Fruit fly (Drosophila melanogaster): ENCODE results near the gene CG15864.

The CG15864 gene

DNA sequence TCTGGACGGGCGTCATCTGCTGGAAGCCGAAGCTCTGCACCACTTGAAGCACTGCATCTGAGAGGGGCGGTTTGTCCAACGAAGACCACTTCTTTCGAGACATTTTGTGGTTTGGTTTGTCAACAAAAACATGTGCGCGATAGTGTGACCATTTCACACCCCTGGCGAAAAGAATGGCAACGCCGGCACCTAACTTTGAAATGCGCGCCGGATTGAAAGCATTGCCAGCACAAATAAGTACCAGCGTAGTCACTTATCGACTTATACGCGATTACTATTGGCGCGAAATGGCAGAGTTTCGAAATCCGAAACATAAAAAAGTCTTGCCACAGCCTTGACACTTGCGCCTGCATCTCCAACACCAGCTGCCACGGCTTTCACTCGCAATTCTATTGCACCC lies 21.5 kb downstream of the CG15864 start, which contains the start of gene CG9630:
Gene CG9630, minus strand, starts transcription at position 157 of the 400 bp plus-strand sequence.
- peak; percentile 38 to 55 for TF ChIP-seq CTCF (optimal IDR thresholded peaks at IDR 0.05)
- no peak for TF ChIP-seq CG8478 (optimal IDR thresholded peaks at IDR 0.05)

DNA sequence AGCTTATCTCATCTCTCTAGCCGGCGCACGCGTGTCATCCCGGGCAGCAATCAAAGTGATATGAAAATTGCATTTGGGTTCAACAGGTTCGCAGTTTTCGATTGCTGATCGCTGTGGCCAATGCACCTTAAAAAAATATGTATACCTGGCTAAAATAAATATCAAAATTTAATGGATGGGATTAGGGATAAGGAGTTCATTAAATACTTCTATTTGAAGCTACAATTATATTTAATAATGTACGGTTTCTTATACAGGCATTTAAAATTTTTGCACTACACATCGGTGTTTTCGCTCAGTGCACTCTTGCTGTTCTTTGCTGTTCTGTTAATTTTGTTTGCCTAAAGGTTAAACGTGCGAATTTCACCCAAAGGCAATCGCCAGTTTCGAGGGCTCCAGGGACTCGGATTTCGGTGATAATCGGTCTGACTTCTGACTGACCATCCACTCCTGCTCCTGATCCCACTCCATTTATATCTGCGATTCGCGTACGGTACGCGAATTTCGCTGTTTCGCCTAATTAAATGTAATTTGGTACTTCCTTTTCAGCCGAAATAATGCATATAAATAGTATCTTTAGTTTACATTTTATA lies 24.4 kb downstream of the CG15864 start:
- TF ChIP-seq CTCF (optimal IDR thresholded peaks at IDR 0.05) = no peak
- no peak for TF ChIP-seq CG8478 (optimal IDR thresholded peaks at IDR 0.05)

DNA sequence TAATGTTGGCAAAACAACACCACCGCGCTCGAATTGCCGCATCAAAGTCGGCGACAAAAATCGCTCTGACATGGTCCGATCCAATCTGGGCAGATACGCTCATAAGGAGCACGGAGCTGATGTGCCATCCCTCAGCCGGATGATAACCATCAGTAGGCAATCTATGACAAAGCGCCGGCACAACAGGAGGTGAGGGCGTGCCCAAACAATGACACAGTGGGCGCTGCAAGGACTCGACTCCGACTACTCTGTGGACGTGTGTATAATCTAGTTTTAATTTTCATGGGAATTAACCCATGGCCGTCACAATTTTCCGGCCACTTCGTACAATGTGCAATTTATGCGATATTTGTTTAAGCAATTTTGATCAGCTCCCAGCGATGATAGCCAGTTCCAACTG lies 26.8 kb downstream of the CG15864 start:
- TF ChIP-seq CG8478 (optimal IDR thresholded peaks at IDR 0.05) (no peak), CTCF (optimal IDR thresholded peaks at IDR 0.05) (no peak)

DNA sequence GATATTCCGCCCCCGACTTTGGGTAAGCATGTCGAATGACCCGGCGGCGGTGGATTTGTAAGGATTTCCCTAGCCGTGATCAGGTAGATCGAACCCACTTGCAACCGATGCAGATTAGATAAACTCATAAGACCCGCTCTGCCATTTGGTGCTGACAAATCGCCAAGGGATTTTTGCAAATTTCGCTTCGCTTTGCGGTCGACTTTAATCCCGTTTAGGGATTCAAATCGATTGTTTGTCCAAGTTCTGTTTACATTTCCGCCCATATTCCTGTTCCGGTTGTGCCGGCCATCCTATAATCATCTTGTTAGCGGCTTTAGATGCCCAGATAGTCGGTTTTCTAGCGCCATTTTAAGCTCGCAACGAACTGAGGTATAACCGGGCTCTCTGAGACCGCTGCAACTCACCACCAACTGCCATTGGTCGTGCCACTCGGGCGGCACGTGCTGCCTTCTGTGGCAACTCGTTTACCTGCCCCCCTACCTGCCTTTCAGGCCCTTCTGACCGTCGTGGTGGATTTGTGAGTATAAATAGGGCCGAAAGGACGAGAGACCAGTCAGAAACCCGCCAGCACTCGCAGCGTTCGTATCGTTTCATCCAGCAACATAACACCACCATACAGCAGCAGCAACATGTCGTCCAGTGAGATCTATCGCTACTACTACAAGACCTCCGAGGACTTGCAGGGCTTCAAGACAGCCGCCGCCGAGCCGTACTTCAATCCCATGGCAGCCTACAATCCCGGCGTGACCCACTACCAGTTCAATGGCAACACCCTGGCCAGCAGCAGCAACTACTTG lies 29.5 kb downstream of the CG15864 start, which contains the start of gene ato:
Gene ato, plus strand, starts transcription at position 559 of the 800 bp plus-strand sequence.
- TF ChIP-seq CG8478 (optimal IDR thresholded peaks at IDR 0.05) (no peak), CTCF (optimal IDR thresholded peaks at IDR 0.05) (no peak)

DNA sequence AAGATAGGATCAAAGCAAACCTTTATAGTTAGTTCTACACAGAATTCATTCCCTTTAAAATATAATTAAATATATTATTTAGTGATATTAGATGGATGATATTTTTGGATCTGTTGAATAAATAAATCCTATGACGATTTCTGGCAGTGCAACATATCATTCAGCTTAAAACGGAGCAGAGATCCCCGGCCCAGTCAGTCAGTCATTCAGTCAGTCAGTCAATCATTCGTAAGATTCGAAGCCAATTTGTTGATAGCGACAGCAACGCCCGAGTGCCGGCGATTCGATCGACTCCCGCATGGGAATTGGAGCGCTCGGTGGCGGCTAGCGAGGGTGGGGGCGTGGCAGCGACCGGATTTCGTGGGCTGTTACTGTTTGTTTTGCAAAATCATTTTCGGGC lies 31.7 kb downstream of the CG15864 start:
- TF ChIP-seq CTCF (optimal IDR thresholded peaks at IDR 0.05) (no peak), CG8478 (optimal IDR thresholded peaks at IDR 0.05) (no peak)

DNA sequence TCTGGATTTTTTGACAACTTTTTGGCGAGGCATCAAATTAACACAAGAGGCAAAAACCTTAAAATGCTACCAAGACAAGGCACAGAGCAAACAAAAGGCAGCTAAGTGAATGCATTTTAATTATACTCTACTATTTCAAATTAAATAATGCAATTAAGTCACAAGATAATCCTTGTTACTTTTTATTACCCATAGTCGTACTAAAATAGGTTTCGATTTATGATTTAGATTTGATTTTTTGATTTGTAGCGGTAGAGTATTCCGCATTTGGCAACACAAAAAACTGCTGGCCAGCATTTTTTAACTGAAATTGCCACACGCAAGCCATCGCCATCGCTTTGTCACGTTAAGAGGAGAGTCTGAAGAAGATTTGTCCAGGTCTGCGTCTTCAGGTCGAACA lies 34.5 kb downstream of the CG15864 start:
- TF ChIP-seq CTCF (optimal IDR thresholded peaks at IDR 0.05) (no peak), CG8478 (optimal IDR thresholded peaks at IDR 0.05) (no peak)

DNA sequence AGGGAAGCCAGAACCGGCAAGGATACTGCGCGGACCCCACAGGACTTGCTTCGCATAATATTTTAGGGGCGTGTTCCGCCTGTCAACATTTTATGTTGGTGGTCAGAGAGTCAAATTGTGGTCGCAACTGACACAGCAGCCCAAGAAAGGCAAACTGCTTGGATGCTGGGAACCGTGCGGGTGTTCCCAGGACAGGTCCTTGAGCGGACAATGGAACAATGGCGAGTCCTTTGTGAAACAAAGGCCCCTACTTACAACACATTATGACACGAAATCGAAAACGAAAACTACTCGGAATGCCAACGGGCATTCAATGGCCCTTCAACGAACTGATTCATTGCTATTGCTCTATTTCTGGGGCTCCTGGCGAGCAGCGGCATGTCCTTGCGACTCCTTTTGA lies 36.0 kb downstream of the CG15864 start:
- TF ChIP-seq CTCF (optimal IDR thresholded peaks at IDR 0.05) (no peak), CG8478 (optimal IDR thresholded peaks at IDR 0.05) (no peak)

DNA sequence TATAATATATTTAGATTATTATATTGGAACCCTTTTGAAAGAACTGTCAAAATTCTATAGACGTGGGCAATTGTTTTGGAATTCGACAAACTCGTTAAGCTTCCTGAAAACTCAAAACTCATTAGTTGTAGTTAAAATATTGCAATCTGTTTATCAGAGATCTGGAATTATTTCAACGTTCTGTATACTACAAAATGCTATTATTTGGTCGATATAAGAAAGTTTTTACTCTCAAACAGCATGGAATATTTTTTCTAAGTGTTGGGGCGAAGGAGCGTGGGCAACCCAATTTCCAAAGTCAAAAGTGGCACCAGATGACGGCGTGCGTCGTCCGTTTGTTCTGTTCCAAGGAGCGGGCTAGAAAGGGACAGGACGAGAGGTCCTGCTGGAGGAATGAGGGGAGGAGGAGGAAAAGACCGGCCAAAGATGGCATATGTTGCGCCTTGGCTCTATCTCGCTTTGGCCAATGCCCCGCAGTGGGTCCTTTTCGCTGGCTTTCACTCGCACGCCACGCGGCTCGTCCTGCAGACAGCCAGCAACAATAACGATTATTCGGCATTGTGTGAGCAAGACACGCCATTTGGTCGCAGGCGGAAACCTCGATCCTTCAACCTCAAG lies 37.6 kb downstream of the CG15864 start:
- no peak for TF ChIP-seq CG8478 (optimal IDR thresholded peaks at IDR 0.05)
- TF ChIP-seq CTCF (optimal IDR thresholded peaks at IDR 0.05) = no peak

DNA sequence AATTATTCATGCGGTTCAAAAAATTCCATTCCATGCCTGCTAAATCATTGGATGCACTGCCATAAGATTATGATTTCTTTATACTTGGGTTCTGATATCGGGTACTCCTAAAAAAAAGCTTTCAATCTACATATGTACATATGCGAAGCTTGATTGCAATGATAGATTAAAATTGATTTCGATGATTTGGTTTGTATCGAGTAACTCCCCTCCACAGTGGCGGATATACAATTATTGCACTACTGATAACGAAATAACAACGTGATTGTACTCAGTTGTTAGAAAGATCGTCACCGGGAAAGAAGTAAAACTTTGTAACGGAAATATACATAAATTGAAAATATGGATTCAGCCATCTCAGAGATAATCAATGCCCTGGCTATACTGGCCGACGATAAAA lies 39.5 kb downstream of the CG15864 start, which contains the start of gene Nazo:
Gene Nazo, plus strand, starts transcription at position 180 of the 400 bp plus-strand sequence.
- TF ChIP-seq CG8478 (optimal IDR thresholded peaks at IDR 0.05) (no peak), CTCF (optimal IDR thresholded peaks at IDR 0.05) (no peak)

DNA sequence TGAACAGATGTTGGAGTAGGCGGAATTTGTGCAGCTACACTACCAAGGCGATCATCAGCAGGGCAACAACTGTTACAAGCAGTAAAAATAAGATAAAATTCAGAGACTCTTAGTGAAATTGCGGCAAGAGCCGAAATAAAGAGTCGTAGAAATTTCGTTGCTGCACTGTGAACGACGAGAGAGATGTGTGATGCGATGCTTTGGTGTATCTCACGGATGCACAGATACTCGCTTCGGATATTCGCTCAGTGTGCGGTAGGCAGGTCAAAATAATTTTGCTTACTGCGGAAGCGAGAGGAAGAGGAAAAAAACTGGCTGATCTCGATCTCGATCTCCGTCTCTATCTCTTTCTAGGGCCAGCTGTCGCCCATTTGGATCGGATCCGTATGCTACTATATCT lies 40.6 kb downstream of the CG15864 start:
- TF ChIP-seq CTCF (optimal IDR thresholded peaks at IDR 0.05) = no peak
- no peak for TF ChIP-seq CG8478 (optimal IDR thresholded peaks at IDR 0.05)

DNA sequence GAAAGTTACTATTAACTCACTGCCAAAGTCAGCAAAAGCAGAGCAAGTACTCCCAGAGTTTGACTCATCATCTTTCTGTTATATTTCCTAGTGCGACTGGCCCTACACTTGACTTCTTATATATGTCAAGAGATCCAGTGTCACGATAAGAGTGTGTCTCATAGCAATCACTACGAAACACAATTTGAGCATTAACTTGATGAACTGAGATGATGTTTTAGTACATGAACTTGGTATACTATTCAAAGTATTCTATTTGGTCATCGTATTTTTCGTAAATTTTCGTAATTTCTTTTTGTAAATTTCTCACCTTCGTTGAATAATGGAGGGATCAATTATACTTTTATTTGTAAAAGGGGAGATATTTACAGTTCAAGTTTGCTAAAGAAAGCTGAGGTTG lies 42.2 kb downstream of the CG15864 start, which contains the start of gene CG11672:
Gene CG11672, minus strand, starts transcription at position 101 of the 400 bp plus-strand sequence.
- TF ChIP-seq CG8478 (optimal IDR thresholded peaks at IDR 0.05) (no peak), CTCF (optimal IDR thresholded peaks at IDR 0.05) (no peak)

DNA sequence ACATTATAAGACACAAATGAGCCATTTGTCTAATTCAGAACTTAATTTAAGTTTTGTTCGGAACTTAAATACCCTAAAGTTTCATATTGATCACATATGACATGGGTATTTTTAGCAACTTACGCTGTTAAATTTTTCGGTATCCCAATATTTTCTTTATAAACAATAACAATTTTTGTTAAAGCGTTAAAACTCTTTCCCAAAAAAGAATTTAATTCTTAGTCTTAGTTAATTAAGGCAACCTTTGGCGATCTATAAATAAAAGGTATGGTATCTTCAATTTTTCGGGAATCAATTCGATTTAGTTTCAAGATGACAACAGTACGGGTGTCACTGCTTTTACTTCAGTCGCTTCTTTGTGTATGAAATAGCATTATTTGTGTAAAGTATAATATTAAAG lies 42.7 kb downstream of the CG15864 start, which contains the start of gene CG31464:
Gene CG31464, plus strand, starts transcription at position 301 of the 400 bp plus-strand sequence.
- no peak for TF ChIP-seq CTCF (optimal IDR thresholded peaks at IDR 0.05)
- no peak for TF ChIP-seq CG8478 (optimal IDR thresholded peaks at IDR 0.05)

DNA sequence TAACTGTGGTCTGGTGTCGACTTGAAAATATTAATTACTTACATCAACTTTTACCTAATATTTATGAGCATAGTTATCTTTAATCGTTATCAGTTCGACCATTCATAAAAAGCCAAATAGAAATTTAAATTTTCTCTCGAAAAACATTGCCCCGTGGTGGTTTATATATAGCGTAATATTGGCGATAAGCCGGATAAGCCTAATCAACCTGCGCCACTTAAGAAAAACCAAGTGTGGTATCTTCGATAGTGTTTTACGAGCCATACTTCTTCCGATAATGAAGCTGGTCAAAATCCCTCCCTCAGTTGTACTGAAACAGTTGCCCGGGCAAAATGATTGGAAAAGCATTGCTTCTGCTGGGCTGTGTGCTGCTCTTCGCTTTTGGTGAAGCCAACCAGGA lies 43.8 kb downstream of the CG15864 start, which contains the start of gene CG31463:
Gene CG31463, plus strand, starts transcription at position 302 of the 400 bp plus-strand sequence.
- no peak for TF ChIP-seq CTCF (optimal IDR thresholded peaks at IDR 0.05)
- TF ChIP-seq CG8478 (optimal IDR thresholded peaks at IDR 0.05) = no peak

Measured in S2 (cell line).